Fruit fly (Drosophila melanogaster): ENCODE data around the gene CG6178.

CG6178 gene

dm6 chr3R:24130080-24130479, 22.1 kb upstream of the CG6178 start, which contains the start of the genes GatB and Tsc1:
Gene GatB (minus strand): TSS chr3R:24130255.
Gene Tsc1 (plus strand): TSS chr3R:24130307.
- no peak for TF ChIP-seq noc (tag; optimal IDR thresholded peaks at IDR 0.05)

- TF ChIP-seq noc (tag; optimal IDR thresholded peaks at IDR 0.05): no peak
Measured at dm6 chr3R:24134580-24134979, 17.6 kb upstream of the CG6178 start, which contains the start of gene Sec10. Gene Sec10 (plus strand): TSS chr3R:24134831.

- TF ChIP-seq noc (tag; optimal IDR thresholded peaks at IDR 0.05): peak; percentile 94
Measured at dm6 chr3R:24137311-24137945, 14.7 kb upstream of the CG6178 start, which contains the start of gene Npc2f. Gene Npc2f (plus strand): TSS chr3R:24137895.

dm6 chr3R:24138478-24139455, 13.4 kb upstream of the CG6178 start:
- peak; percentile 85 for TF ChIP-seq noc (tag; optimal IDR thresholded peaks at IDR 0.05)

- no peak for TF ChIP-seq noc (tag; optimal IDR thresholded peaks at IDR 0.05)
Measured at dm6 chr3R:24139646-24140130, 12.5 kb upstream of the CG6178 start.

- peak; percentile 81 for TF ChIP-seq noc (tag; optimal IDR thresholded peaks at IDR 0.05)
Measured at dm6 chr3R:24141013-24141592, 11.0 kb upstream of the CG6178 start, which contains the start of gene Kal1. Gene Kal1 (plus strand): TSS chr3R:24141395.

- TF ChIP-seq noc (tag; optimal IDR thresholded peaks at IDR 0.05): no peak
Measured at dm6 chr3R:24142971-24143370, 9.2 kb upstream of the CG6178 start.

- TF ChIP-seq noc (tag; optimal IDR thresholded peaks at IDR 0.05): no peak
Measured at dm6 chr3R:24143372-24143771, 8.8 kb upstream of the CG6178 start.

DNA sequence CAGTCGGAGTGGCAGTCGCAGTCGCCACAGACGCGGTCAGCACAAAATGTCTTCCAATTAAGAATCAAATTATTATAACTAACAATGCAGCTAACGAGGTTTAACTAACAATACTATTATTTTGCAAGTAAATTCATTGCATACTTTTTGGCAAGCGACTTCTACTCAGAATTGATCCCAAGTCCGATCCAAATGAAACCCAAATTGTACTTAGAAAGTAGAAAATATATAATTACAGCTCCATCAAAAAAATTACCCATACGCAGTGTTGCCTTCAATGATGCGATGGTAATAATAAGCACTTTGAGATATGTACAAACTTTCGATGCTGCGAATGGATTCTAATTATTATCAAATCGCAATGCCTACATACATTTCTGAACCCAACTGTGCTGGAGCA, 8.4 kb upstream of the CG6178 start:
- TF ChIP-seq noc (tag; optimal IDR thresholded peaks at IDR 0.05): no peak

DNA sequence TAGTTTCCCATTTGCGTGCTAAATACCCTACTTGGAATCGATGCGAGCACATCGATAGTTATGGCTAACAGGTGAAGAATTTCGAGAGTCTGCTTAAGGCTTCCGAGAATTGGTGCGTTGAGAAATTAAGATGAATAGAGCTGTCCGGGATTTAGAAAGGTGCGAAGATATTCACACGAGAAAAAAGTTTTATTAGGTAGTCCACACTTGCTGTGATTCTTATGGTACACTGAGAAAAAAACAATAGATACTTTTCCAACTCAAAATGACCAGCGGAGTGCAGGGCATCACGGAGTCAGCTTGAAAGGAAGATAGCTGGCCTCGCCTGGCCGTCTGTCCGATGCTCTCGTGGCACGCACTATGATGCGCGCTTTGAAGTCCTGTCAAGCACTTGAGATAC, 7.6 kb upstream of the CG6178 start:
- TF ChIP-seq noc (tag; optimal IDR thresholded peaks at IDR 0.05): no peak

dm6 chr3R:24148838-24149237, 3.3 kb upstream of the CG6178 start, which contains the start of gene Slimp:
Gene Slimp (minus strand): TSS chr3R:24148967.
- peak; percentile 21 for TF ChIP-seq noc (tag; optimal IDR thresholded peaks at IDR 0.05)

dm6 chr3R:24150103-24150502, 2.0 kb upstream of the CG6178 start, which contains the start of gene p38c:
Gene p38c (minus strand): TSS chr3R:24150203.
- no peak for TF ChIP-seq noc (tag; optimal IDR thresholded peaks at IDR 0.05)

- TF ChIP-seq noc (tag; optimal IDR thresholded peaks at IDR 0.05): peak; percentile 79
Measured at dm6 chr3R:24161173-24161811, 9.1 kb downstream of the CG6178 start, which contains the start of the genes Myo95E and TBC1d7. Gene Myo95E (minus strand): TSS chr3R:24161498. Gene TBC1d7 (plus strand): TSS chr3R:24161727.

DNA sequence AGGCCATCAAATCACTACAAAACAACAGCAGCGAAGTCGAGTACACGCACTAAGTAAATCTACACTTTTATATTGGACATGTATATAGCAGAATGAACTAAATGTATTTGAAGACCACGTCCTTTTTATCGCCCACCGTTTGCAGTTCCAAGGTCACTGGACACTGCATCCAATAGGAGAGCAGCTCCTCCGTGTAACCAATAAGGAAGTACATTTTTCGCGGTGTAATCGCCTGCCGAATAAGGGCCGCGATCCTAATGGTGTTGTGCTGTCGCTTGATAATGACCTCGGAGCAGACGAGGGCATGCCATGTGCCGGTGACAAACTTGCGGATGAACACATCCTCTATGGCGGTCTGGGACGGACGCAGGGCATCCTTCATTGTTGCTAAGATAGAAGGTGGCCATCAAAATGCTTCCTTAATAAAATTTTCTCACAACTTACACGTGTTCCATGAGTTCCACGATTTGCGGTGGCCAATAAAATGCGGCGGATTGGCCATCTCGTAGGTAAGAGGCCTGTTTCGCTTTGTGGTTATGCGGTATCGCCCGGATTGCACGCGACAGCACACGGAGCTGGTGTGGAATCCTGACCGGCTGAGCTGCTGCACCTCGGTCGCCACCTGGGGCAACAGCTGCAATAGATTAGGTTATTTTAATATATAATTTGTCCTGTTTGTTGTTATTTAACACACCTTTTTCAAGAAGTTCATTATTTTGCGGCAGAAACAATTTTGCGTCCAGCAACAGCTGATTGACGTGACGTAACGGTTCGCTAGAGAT, 10.8 kb downstream of the CG6178 start, which contains the start of gene mRpS24:
mRpS24 (minus strand) TSS at position 772 of the 782 bp plus-strand sequence.
- no peak for TF ChIP-seq noc (tag; optimal IDR thresholded peaks at IDR 0.05)

Data from whole organism, larva.